Fruit fly (Drosophila melanogaster) whole organism, embryonic: Measurements from ENCODE around the gene CG13622.
A peak's percentile ranks its signal among the peaks of the same experiment; 100 is the strongest.

Experiments used
- Aef1 ChIP-seq: fragments of 200-800 bp; sonication (Bioruptor generic); IDR thresholded peaks from 3 replicates; pipeline ENCODE4 v1.3.6; 2022; ENCODE audit warnings: missing biosample characterization, missing genetic modification characterization
- CG11247 ChIP-seq: fragments of 200-800 bp; sonication (Bioruptor generic); IDR thresholded peaks from 2 replicates; pipeline ENCODE4 v1.3.6; 2022; ENCODE audit warnings: missing biosample characterization, missing genetic modification characterization
- CG11456 ChIP-seq: fragments of 200-800 bp; sonication (Bioruptor generic); IDR thresholded peaks from 3 replicates; pipeline ENCODE4 v1.3.6; 2022; ENCODE audit warnings: missing biosample characterization, missing genetic modification characterization
- CG12659 ChIP-seq: fragments of 200-800 bp; sonication (Bioruptor generic); optimal IDR thresholded peaks from 3 replicates; lab custom pipeline; 2017; ENCODE audit warnings: mild to moderate bottlenecking, missing biosample characterization, missing genetic modification reagents, missing genetic modification characterization
- CG13424 ChIP-seq: fragments of 200-800 bp; sonication (Bioruptor generic); optimal IDR thresholded peaks from 2 replicates; lab custom pipeline; 2019; ENCODE audit warnings: missing biosample characterization, mild to moderate bottlenecking, missing genetic modification characterization, moderate library complexity
- CG14441 ChIP-seq: fragments of 200-800 bp; sonication (Bioruptor generic); IDR thresholded peaks from 2 replicates; pipeline ENCODE4 v1.3.6; 2022; ENCODE audit warnings: missing biosample characterization, missing genetic modification characterization
- CG14667 ChIP-seq: fragments of 200-800 bp; sonication (Bioruptor generic); IDR thresholded peaks from 2 replicates; pipeline ENCODE4 v1.3.6; 2022; ENCODE audit warnings: missing biosample characterization, missing genetic modification characterization
- CG1603 ChIP-seq: fragments of 200-800 bp; sonication (Bioruptor generic); optimal IDR thresholded peaks from 2 replicates; lab custom pipeline; 2019; ENCODE audit warnings: missing biosample characterization, mild to moderate bottlenecking, missing genetic modification characterization, moderate library complexity
- CG1792 ChIP-seq: fragments of 200-800 bp; sonication (Bioruptor generic); optimal IDR thresholded peaks from 2 replicates; lab custom pipeline; 2016; ENCODE audit warnings: missing biosample characterization, missing genetic modification characterization
- CG30403 ChIP-seq: fragments of 200-800 bp; sonication (Bioruptor generic); optimal IDR thresholded peaks from 3 replicates; lab custom pipeline; 2016; ENCODE audit warnings: missing biosample characterization, missing genetic modification characterization
- CG32532 ChIP-seq: fragments of 200-800 bp; sonication (Bioruptor generic); IDR thresholded peaks from 2 replicates; pipeline ENCODE4 v1.3.6; 2022; ENCODE audit warnings: missing biosample characterization, missing genetic modification characterization
- CG32772 ChIP-seq: fragments of 200-800 bp; sonication (Bioruptor generic); IDR thresholded peaks from 2 replicates; pipeline ENCODE4 v1.3.6; 2022; ENCODE audit warnings: missing biosample characterization, missing genetic modification characterization
- CG4730 ChIP-seq: fragments of 200-800 bp; sonication (Bioruptor generic); IDR thresholded peaks from 2 replicates; pipeline ENCODE4 v1.3.6; 2022; ENCODE audit warnings: missing biosample characterization, missing genetic modification characterization
- CG5245 ChIP-seq: fragments of 200-800 bp; sonication (Bioruptor generic); optimal IDR thresholded peaks from 3 replicates; lab custom pipeline; 2016; ENCODE audit warnings: missing biosample characterization, missing genetic modification characterization
- CG6689 ChIP-seq: fragments of 200-800 bp; sonication (Bioruptor generic); IDR thresholded peaks from 2 replicates; pipeline ENCODE4 v1.3.6; 2022; ENCODE audit warnings: missing biosample characterization, missing genetic modification characterization
- CG7357 ChIP-seq: fragments of 200-800 bp; sonication (Bioruptor generic); IDR thresholded peaks from 3 replicates; pipeline ENCODE4 v1.3.6; 2022; ENCODE audit warnings: missing biosample characterization, missing genetic modification characterization
- CG7745 ChIP-seq: fragments of 200-800 bp; sonication (Bioruptor generic); optimal IDR thresholded peaks from 2 replicates; lab custom pipeline; 2018; ENCODE audit warnings: missing biosample characterization, mild to moderate bottlenecking, missing genetic modification characterization, moderate library complexity
- CG8089 ChIP-seq: fragments of 200-800 bp; sonication (Bioruptor generic); optimal IDR thresholded peaks from 3 replicates; lab custom pipeline; 2016; ENCODE audit warnings: missing biosample characterization, missing genetic modification characterization
- CG9215 ChIP-seq: fragments of 200-800 bp; sonication (Bioruptor generic); IDR thresholded peaks from 2 replicates; pipeline ENCODE4 v1.3.6; 2022; ENCODE audit warnings: missing biosample characterization, missing genetic modification characterization
- CTCF ChIP-seq: fragments of 200-800 bp; sonication (Bioruptor generic); optimal IDR thresholded peaks from 2 replicates; lab custom pipeline; 2017; ENCODE audit warnings: missing biosample characterization, mild to moderate bottlenecking, missing genetic modification characterization, moderate library complexity
- Drgx ChIP-seq: fragments of 200-800 bp; sonication (Bioruptor generic); IDR thresholded peaks from 2 replicates; pipeline ENCODE4 v1.3.6; 2022; ENCODE audit warnings: missing biosample characterization, missing genetic modification characterization
- Ets97D ChIP-seq: fragments of 200-800 bp; sonication (Bioruptor generic); optimal IDR thresholded peaks from 3 replicates; lab custom pipeline; 2016; ENCODE audit warnings: missing biosample characterization, missing genetic modification characterization
- Fer1 ChIP-seq: fragments of 200-800 bp; sonication (Bioruptor generic); optimal IDR thresholded peaks from 2 replicates; lab custom pipeline; 2017; ENCODE audit warnings: missing biosample characterization, mild to moderate bottlenecking, missing genetic modification characterization
- H2.0 ChIP-seq: fragments of 200-800 bp; sonication (Bioruptor generic); IDR thresholded peaks from 2 replicates; pipeline ENCODE4 v1.3.6; 2022; ENCODE audit warnings: missing biosample characterization, missing genetic modification characterization
- Max ChIP-seq: fragments of 200-800 bp; sonication (Bioruptor generic); optimal IDR thresholded peaks from 2 replicates; lab custom pipeline; 2016; ENCODE audit warnings: missing biosample characterization, mild to moderate bottlenecking, missing genetic modification characterization
- Med ChIP-seq: fragments of 200-800 bp; sonication (Bioruptor generic); peaks from one replicate; lab custom pipeline; 2016; ENCODE audit warnings: missing biosample characterization, missing genetic modification characterization, mild to moderate bottlenecking, inconsistent platforms, moderate library complexity
- Optix ChIP-seq: fragments of 200-800 bp; sonication (Bioruptor generic); IDR thresholded peaks from 3 replicates; pipeline ENCODE4 v1.3.6; 2022; ENCODE audit warnings: missing biosample characterization, missing genetic modification characterization
- Pdp1 ChIP-seq, 2 experiments: fragments of 200-800 bp; sonication (Bioruptor generic); optimal IDR thresholded peaks; 3 replicates each; lab custom pipeline; 2016; ENCODE audit warnings: missing biosample characterization in 2 of 2, missing genetic modification characterization in 2 of 2, mild to moderate bottlenecking in 1 of 2, moderate library complexity in 1 of 2
- Ptx1 ChIP-seq: fragments of 200-800 bp; sonication (Bioruptor generic); IDR thresholded peaks from 2 replicates; pipeline ENCODE4 v1.3.6; 2022; ENCODE audit warnings: missing biosample characterization, missing genetic modification characterization
- Xrp1 ChIP-seq: fragments of 200-800 bp; sonication (Bioruptor generic); IDR thresholded peaks from 2 replicates; pipeline ENCODE4 v1.3.6; 2022; ENCODE audit warnings: missing biosample characterization, missing genetic modification characterization
- crp ChIP-seq, 2 experiments: fragments of 200-800 bp; sonication (Bioruptor generic); optimal IDR thresholded peaks; 2 replicates in 1 of 2; 3 replicates in 1 of 2; lab custom pipeline; 2017; ENCODE audit warnings: missing biosample characterization in 2 of 2, missing genetic modification characterization in 2 of 2, mild to moderate bottlenecking in 1 of 2, moderate library complexity in 1 of 2
- dpn ChIP-seq, 2 experiments: fragments of 200-800 bp; sonication (Bioruptor generic); optimal IDR thresholded peaks; 3 replicates each; lab custom pipeline; 2016; ENCODE audit warnings: missing biosample characterization in 2 of 2, missing genetic modification characterization in 2 of 2
- gro ChIP-seq: fragments of 200-800 bp; sonication (Bioruptor generic); optimal IDR thresholded peaks from 2 replicates; lab custom pipeline; 2016; ENCODE audit warnings: missing biosample characterization, missing genetic modification characterization
- jumu ChIP-seq: fragments of 200-800 bp; sonication (Bioruptor generic); optimal IDR thresholded peaks from 3 replicates; lab custom pipeline; 2016; ENCODE audit warnings: missing biosample characterization, missing genetic modification characterization
- nom ChIP-seq: fragments of 200-800 bp; sonication (Bioruptor generic); optimal IDR thresholded peaks from 2 replicates; lab custom pipeline; 2017; ENCODE audit warnings: missing biosample characterization, missing genetic modification characterization, mild to moderate bottlenecking, moderate library complexity, missing genetic modification reagents
- pan ChIP-seq, 4 experiments: fragments of >200 bp in 3 of 4; fragments of 200-800 bp in 1 of 4; sonication (Bioruptor generic) in 1 of 4; optimal IDR thresholded peaks in 3 of 4; IDR thresholded peaks in 1 of 4; 2 replicates each; pipeline versions ENCODE4 v1.3.6 to Lab custom; 2017 to 2022; ENCODE audit warnings: missing biosample characterization in 2 of 4, missing genetic modification characterization in 2 of 4, mixed read lengths in 1 of 4
- prd ChIP-seq, 3 experiments: fragments of >200 bp in 2 of 3; fragments of 200-800 bp in 1 of 3; sonication (Bioruptor generic) in 1 of 3; optimal IDR thresholded peaks in 2 of 3; IDR thresholded peaks in 1 of 3; 2 replicates in 2 of 3; 3 replicates in 1 of 3; pipeline versions ENCODE4 v1.3.6 to Lab custom; 2017 to 2022; ENCODE audit warnings: missing biosample characterization in 1 of 3, missing genetic modification characterization in 1 of 3
- pros ChIP-seq: fragments of 200-800 bp; sonication (Bioruptor generic); optimal IDR thresholded peaks from 3 replicates; lab custom pipeline; 2019; ENCODE audit warnings: missing biosample characterization, mild to moderate bottlenecking, missing genetic modification characterization, moderate library complexity
- row ChIP-seq: fragments of 200-800 bp; sonication (Bioruptor generic); IDR thresholded peaks from 3 replicates; pipeline ENCODE4 v1.3.6; 2022; ENCODE audit warnings: missing biosample characterization, missing genetic modification characterization
- sc ChIP-seq, 3 experiments: fragments of >200 bp in 2 of 3; fragments of 200-800 bp in 1 of 3; sonication (Bioruptor generic) in 1 of 3; optimal IDR thresholded peaks; 2 replicates in 2 of 3; 3 replicates in 1 of 3; lab custom pipeline; 2017; ENCODE audit warnings: mild to moderate bottlenecking in 1 of 3, missing biosample characterization in 1 of 3, missing genetic modification characterization in 1 of 3, missing genetic modification reagents in 1 of 3
- sens ChIP-seq: fragments of 200-800 bp; sonication (Bioruptor generic); peaks from one replicate; lab custom pipeline; 2016; ENCODE audit warnings: missing biosample characterization, missing genetic modification characterization
- sisA ChIP-seq: fragments of 200-800 bp; sonication (Bioruptor generic); IDR thresholded peaks from 2 replicates; pipeline ENCODE4 v1.3.6; 2022; ENCODE audit warnings: missing biosample characterization, missing genetic modification characterization
- slbo ChIP-seq: fragments of 200-800 bp; sonication (Bioruptor generic); IDR thresholded peaks from 2 replicates; pipeline ENCODE4 v1.3.6; 2022; ENCODE audit warnings: missing biosample characterization, missing genetic modification characterization
- stc ChIP-seq: fragments of 200-800 bp; sonication (Bioruptor generic); IDR thresholded peaks from 2 replicates; pipeline ENCODE4 v1.3.6; 2022; ENCODE audit warnings: missing biosample characterization, missing genetic modification characterization
- tgo ChIP-seq: fragments of 200-800 bp; sonication (Bioruptor generic); IDR thresholded peaks from 3 replicates; pipeline ENCODE4 v1.3.6; 2022; ENCODE audit warnings: missing biosample characterization, missing genetic modification characterization
- tin ChIP-seq: fragments of 200-800 bp; sonication (Bioruptor generic); optimal IDR thresholded peaks from 3 replicates; lab custom pipeline; 2016; ENCODE audit warnings: missing biosample characterization, missing genetic modification characterization
- tx ChIP-seq: fragments of 200-800 bp; sonication (Bioruptor generic); optimal IDR thresholded peaks from 2 replicates; lab custom pipeline; 2016; ENCODE audit warnings: missing biosample characterization, missing genetic modification characterization
- vvl ChIP-seq: fragments of 200-800 bp; sonication (Bioruptor generic); IDR thresholded peaks from 2 replicates; pipeline ENCODE4 v1.3.6; 2022; ENCODE audit warnings: missing biosample characterization, missing genetic modification characterization

CG13622 gene

dm6 chr3R:24525983-24526661, 2.6 kb upstream of the CG13622 start:
- TF ChIP-seq Med (GFP tag; lab: Kevin White, UChicago) (peak; percentile 85), CG4730 (GFP tag; lab: Robert Waterston, UW) (peak; percentile 14; the same call in 1 of the 2 replicates), stc (GFP tag; lab: Robert Waterston, UW) (peak; percentile 23; the same call in 1 of the 2 replicates), tx (GFP tag; lab: Kevin White, UChicago) (no peak), CG6689 (0 out of 2 replicates have a peak, but pooled peaks have one; percentile 8), prd (optimal IDR thresholded peaks at IDR 0.05; lab: Kevin White, UChicago) (no peak), prd (GFP tag; IDR thresholded peaks at IDR 0.05; lab: Robert Waterston, UW) (peak; percentile 54), nom (GFP tag; lab: Kevin White, UChicago) (no peak), tin (GFP tag; lab: Kevin White, UChicago) (peak; percentile 9), CG12659 (GFP tag; lab: Kevin White, UChicago) (peak; percentile 6), Optix (GFP tag; lab: Robert Waterston, UW) (0 out of 3 replicates have a peak, but pooled peaks have one; percentile 40), vvl (GFP tag; lab: Robert Waterston, UW) (peak; percentile 56), crp (GFP tag; optimal IDR thresholded peaks at IDR 0.05; lab: Kevin White, UChicago) (no peak), CG7745 (no peak), CG1792 (GFP tag; lab: Kevin White, UChicago) (no peak), CG30403 (GFP tag; lab: Kevin White, UChicago) (peak; percentile 21), jumu (GFP tag; lab: Kevin White, UChicago) (no peak), CG32532 (GFP tag; lab: Robert Waterston, UW) (no peak), CG11247 (GFP tag; lab: Robert Waterston, UW) (0 out of 2 replicates have a peak, but pooled peaks have one; percentile 41), CG14441 (GFP tag; lab: Robert Waterston, UW) (peak; percentile 65), sc (optimal IDR thresholded peaks at IDR 0.05; lab: Kevin White, UChicago) (no peak), sc (GFP tag; optimal IDR thresholded peaks at IDR 0.05; lab: Kevin White, UChicago) (no peak), pros (GFP tag; lab: Kevin White, UChicago) (no peak), Aef1 (GFP tag; lab: Robert Waterston, UW) (0 out of 3 replicates have a peak, but pooled peaks have one; percentile 22), CG5245 (GFP tag; lab: Kevin White, UChicago) (peak; percentile 6), Max (GFP tag; lab: Kevin White, UChicago) (no peak), Ptx1 (GFP tag; lab: Robert Waterston, UW) (peak; percentile 54; the same call in 1 of the 2 replicates), slbo (peak; percentile 35; the same call in 1 of the 2 replicates), CG13424 (tag; lab: Kevin White, UChicago) (peak; percentile 12), CG7357 (0 out of 3 replicates have a peak, but pooled peaks have one; percentile 19), CG9215 (GFP tag; lab: Robert Waterston, UW) (no peak), row (GFP tag; lab: Robert Waterston, UW) (peak; percentile 47; the same call in 2 of the 3 replicates), CG8089 (GFP tag; lab: Kevin White, UChicago) (no peak), dpn (GFP tag; optimal IDR thresholded peaks at IDR 0.05; lab: Kevin White, UChicago) (peak in 1 of 2 experiments; percentile 12), CG32772 (GFP tag; lab: Robert Waterston, UW) (0 out of 2 replicates have a peak, but pooled peaks have one; percentile 14), Drgx (GFP tag; lab: Robert Waterston, UW) (peak; percentile 58), CTCF (GFP tag; lab: Kevin White, UChicago) (no peak), Fer1 (peak; percentile 28), pan (optimal IDR thresholded peaks at IDR 0.05; lab: Kevin White, UChicago) (no peak), pan (GFP tag; optimal IDR thresholded peaks at IDR 0.05 in 1 of 2, IDR thresholded peaks at IDR 0.05 in 1 of 2) (peak in 1 of 2 experiments; percentile 57), Xrp1 (GFP tag; lab: Robert Waterston, UW) (peak; percentile 12; the same call in 1 of the 2 replicates), CG11456 (GFP tag; lab: Robert Waterston, UW) (0 out of 3 replicates have a peak, but pooled peaks have one; percentile 21), sisA (peak; percentile 48), CG14667 (GFP tag; lab: Robert Waterston, UW) (0 out of 2 replicates have a peak, but pooled peaks have one; percentile 20), H2.0 (GFP tag; lab: Robert Waterston, UW) (peak; percentile 25; the same call in 1 of the 2 replicates), gro (GFP tag; lab: Kevin White, UChicago) (no peak), sens (GFP tag; lab: Kevin White, UChicago) (peak; percentile 0), tgo (peak; percentile 47; the same call in 2 of the 3 replicates), Ets97D (no peak), Pdp1 (GFP tag; optimal IDR thresholded peaks at IDR 0.05; lab: Kevin White, UChicago) (peak in 1 of 2 experiments; percentile 21), CG1603 (tag; lab: Kevin White, UChicago) (peak; percentile 34)
